Worm (Caenorhabditis elegans) whole organism, L4 larva: ENCODE results near the gene samp-1.

Experiments used
- R02D3.7 ChIP-seq: fragments of 150-350 bp; sonication (generic microtip); optimal IDR thresholded peaks from 3 replicates; lab custom pipeline; 2014; ENCODE audit warnings: missing biosample characterization, missing genetic modification characterization
- T20F7.1 ChIP-seq: fragments of 200-800 bp; sonication (Bioruptor generic); optimal IDR thresholded peaks from 2 replicates; lab custom pipeline; 2018; ENCODE audit warnings: mild to moderate bottlenecking, missing genetic modification characterization, missing compliant biosample characterization
- lin-39 ChIP-seq: fragments of 150-350 bp; optimal IDR thresholded peaks from 2 replicates; lab custom pipeline; 2014; ENCODE audit warnings: missing biosample characterization, missing genetic modification reagents, missing genetic modification characterization
- nhr-10 ChIP-seq: fragments of 150-350 bp; optimal IDR thresholded peaks from 2 replicates; lab custom pipeline; 2014; ENCODE audit warnings: missing biosample characterization, missing genetic modification characterization
- ztf-7 ChIP-seq: fragments of 150-350 bp; optimal IDR thresholded peaks from 2 replicates; lab custom pipeline; 2014; ENCODE audit warnings: missing biosample characterization, missing genetic modification characterization

DNA sequence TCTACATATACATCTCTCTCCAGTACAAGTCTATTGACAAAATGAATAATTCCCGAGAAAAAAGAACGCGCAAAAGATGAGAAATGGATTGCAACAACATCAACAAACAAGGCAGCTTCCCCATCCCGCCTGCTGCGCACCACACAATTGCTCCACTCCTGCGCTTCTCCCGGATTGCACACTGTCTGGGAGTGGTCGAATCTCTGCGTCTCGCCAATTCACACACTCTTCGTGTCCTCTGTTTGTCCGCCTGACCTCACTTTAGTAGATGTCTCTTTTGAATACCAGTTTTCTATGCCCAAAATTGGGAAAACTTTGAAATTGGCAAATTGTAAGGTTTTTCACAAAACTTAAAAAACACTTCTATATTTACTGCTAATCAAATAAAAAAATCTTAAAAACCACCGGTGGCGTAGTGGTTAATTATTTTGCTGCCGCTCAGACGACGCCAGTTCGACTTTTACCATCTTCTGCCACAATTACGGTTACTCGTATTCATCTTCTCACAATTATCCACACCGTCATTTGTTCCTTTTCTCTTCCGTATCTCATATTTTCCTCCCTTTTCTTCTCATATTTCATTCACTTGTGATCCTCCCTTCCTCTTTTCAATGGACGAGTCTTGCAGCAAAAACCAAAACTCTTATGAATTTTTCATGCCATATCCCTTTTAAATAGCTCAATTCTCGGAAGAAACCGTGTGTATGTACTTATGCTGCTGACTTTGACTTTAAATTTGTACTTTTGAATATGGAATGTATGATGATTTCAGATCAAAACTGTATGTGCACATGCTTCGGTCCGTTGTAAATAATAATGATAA is 3.1 kb downstream of the samp-1 start, which contains the start of gene rsf-1:
- TF ChIP-seq ztf-7 (tag; lab: Kevin White, UChicago) (no peak), T20F7.1 (GFP tag; lab: Kevin White, UChicago) (no peak), lin-39 (no peak), R02D3.7 (tag; lab: Kevin White, UChicago) (no peak), nhr-10 (tag; lab: Kevin White, UChicago) (no peak)
